Worm (Caenorhabditis elegans): ENCODE measurements around the gene ilys-2.

The ilys-2 gene

DNA sequence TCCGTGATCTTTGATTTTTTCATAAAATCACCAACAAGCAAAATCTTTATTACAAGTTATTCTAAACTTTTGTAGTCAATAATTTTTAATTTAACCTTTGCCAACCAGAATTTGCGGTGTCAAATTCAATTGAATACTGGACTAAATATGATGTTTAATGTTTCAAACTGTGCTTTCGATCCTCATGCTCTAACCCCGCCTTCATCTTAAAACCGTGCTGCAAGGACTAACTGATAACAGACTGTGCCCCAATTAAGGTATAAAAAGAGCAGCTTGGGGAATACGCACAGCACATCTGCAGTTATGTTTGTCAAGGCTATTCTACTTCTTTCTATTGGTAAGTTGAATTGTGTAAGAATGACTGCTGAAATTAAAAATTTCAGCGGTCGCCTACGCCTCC lies at the start of gene ilys-2:
ilys-2 (plus strand) TSS at position 301 of the 400 bp plus-strand sequence.
- TF ChIP-seq nfya-1 (tag; optimal IDR thresholded peaks at IDR 0.05) (no peak), lin-11 (tag; optimal IDR thresholded peaks at IDR 0.05) (no peak), ceh-30 (tag; optimal IDR thresholded peaks at IDR 0.05) (no peak), hlh-13 (GFP tag; optimal IDR thresholded peaks at IDR 0.05) (no peak), ama-1 (optimal IDR thresholded peaks at IDR 0.05) (no peak), ceh-34 (tag; optimal IDR thresholded peaks at IDR 0.05) (no peak)

DNA sequence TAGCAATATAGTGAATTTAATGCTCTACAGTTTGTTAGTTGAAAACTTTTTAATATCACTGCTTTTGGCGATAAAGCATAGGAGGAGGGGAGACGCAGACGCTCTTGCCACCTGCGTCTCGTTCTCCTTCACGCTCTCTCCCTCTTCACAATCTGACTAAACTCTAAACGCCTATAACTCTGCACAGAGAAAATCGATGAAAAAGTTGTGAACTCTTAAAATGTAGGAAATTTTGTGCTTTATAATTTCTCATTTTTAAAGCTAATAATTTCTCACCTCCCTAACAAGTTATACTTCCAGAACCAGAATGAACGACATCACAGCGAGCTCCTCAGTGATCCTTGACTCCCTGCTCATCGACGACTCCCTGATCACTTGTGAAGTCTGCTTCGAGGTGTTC lies 34.8 kb upstream of the ilys-2 start, which contains the start of gene C45G7.4:
C45G7.4 (plus strand) TSS at position 301 of the 400 bp plus-strand sequence.
- TF ChIP-seq zip-5 (tag; optimal IDR thresholded peaks at IDR 0.05): no peak
- TF ChIP-seq fkh-10 (GFP tag; optimal IDR thresholded peaks at IDR 0.05): no peak
- TF ChIP-seq gmeb-2 (tag; optimal IDR thresholded peaks at IDR 0.05): no peak
- TF ChIP-seq ceh-6 (GFP tag; optimal IDR thresholded peaks at IDR 0.05): no peak
- no peak for TF ChIP-seq mec-3 (tag; optimal IDR thresholded peaks at IDR 0.05; ENCODE audit: borderline replicate concordance)
- TF ChIP-seq tbx-2 (tag; optimal IDR thresholded peaks at IDR 0.05): no peak
- no peak for TF ChIP-seq ref-2 (tag; optimal IDR thresholded peaks at IDR 0.05)
- TF ChIP-seq pha-2 (tag; optimal IDR thresholded peaks at IDR 0.05): no peak
- no peak for TF ChIP-seq C38D4.7 (GFP tag; optimal IDR thresholded peaks at IDR 0.05)
- no peak for TF ChIP-seq hlh-8 (tag; optimal IDR thresholded peaks at IDR 0.05)
- no peak for TF ChIP-seq ceh-2 (tag; optimal IDR thresholded peaks at IDR 0.05)
- no peak for TF ChIP-seq ceh-24 (tag; optimal IDR thresholded peaks at IDR 0.05)
- no peak for TF ChIP-seq pha-4 (tag; optimal IDR thresholded peaks at IDR 0.05)
- no peak for TF ChIP-seq ceh-9 (tag; optimal IDR thresholded peaks at IDR 0.05)
- TF ChIP-seq hlh-13 (GFP tag; optimal IDR thresholded peaks at IDR 0.05): no peak
- no peak for TF ChIP-seq hlh-6 (tag; optimal IDR thresholded peaks at IDR 0.05)
- no peak for TF ChIP-seq sdc-2 (tag; optimal IDR thresholded peaks at IDR 0.05)
- TF ChIP-seq ttx-3 (tag; optimal IDR thresholded peaks at IDR 0.05): no peak
- TF ChIP-seq ets-4 (tag; optimal IDR thresholded peaks at IDR 0.05): no peak

DNA sequence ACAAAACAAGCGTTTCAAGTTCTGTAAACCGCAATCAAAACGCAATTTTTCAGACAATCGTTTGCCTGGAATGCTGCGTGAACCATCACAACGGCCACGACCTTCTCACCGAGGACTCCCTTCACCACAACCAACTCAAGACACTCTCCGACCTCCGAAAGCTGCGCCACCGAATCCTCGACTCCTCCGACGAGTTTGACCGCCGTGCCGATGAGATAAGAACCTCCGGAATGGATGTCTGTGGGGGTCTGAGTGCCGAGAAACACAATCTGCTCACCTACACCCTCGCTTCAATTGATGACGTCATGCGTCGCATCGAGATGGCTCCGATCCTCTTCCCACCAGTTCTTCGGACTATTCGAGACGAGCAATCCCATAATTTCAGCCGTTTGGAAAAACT lies 33.1 kb upstream of the ilys-2 start:
- TF ChIP-seq ceh-18 (tag; optimal IDR thresholded peaks at IDR 0.05): no peak
- no peak for TF ChIP-seq elt-2 (tag; optimal IDR thresholded peaks at IDR 0.05)
- no peak for TF ChIP-seq syd-9 (tag; optimal IDR thresholded peaks at IDR 0.05)
- no peak for TF ChIP-seq nhr-11 (tag; optimal IDR thresholded peaks at IDR 0.05)
- TF ChIP-seq ceh-19 (GFP tag; optimal IDR thresholded peaks at IDR 0.05): no peak
- no peak for TF ChIP-seq K09A11.1 (tag; optimal IDR thresholded peaks at IDR 0.05; ENCODE audit: insufficient read depth)
- no peak for TF ChIP-seq ceh-34 (tag; optimal IDR thresholded peaks at IDR 0.05)
- TF ChIP-seq odd-2 (tag; optimal IDR thresholded peaks at IDR 0.05): no peak
- TF ChIP-seq pat-9 (tag; optimal IDR thresholded peaks at IDR 0.05): no peak

- TF ChIP-seq hlh-13 (GFP tag; optimal IDR thresholded peaks at IDR 0.05) (no peak), C38D4.7 (GFP tag; optimal IDR thresholded peaks at IDR 0.05) (no peak), ceh-14 (tag; optimal IDR thresholded peaks at IDR 0.05) (no peak), ceh-45 (GFP tag; IDR thresholded peaks at IDR 0.05) (no peak), che-1 (tag; optimal IDR thresholded peaks at IDR 0.05) (no peak), C08G9.2 (tag; optimal IDR thresholded peaks at IDR 0.05) (no peak), nhr-11 (tag; optimal IDR thresholded peaks at IDR 0.05) (no peak), zip-5 (tag; optimal IDR thresholded peaks at IDR 0.05) (no peak), hlh-8 (tag; optimal IDR thresholded peaks at IDR 0.05) (no peak), hlh-6 (tag; optimal IDR thresholded peaks at IDR 0.05) (no peak), pha-2 (tag; optimal IDR thresholded peaks at IDR 0.05) (no peak), ahr-1 (tag; optimal IDR thresholded peaks at IDR 0.05) (no peak)
Measured at ce11 chrIV:2451233-2451632, 16.2 kb upstream of the ilys-2 start, which contains the start of gene C45G7.13. TSS of gene C45G7.13 (minus strand) at chrIV:2451333.
